Fruit fly (Drosophila melanogaster) whole organism, wandering third instar larva: ENCODE results near the gene pxb.

ENCODE experiments used
- CrebA ChIP-seq: fragments of 200-800 bp; sonication (Bioruptor generic); optimal IDR thresholded peaks from 2 replicates; lab custom pipeline; 2016; ENCODE audit warnings: missing biosample characterization, mild to moderate bottlenecking, missing genetic modification characterization, borderline replicate concordance
- Myc ChIP-seq: fragments of >200 bp; optimal IDR thresholded peaks from 2 replicates; lab custom pipeline; 2017
- psq ChIP-seq: fragments of 200-800 bp; sonication (Bioruptor generic); optimal IDR thresholded peaks from 3 replicates; lab custom pipeline; 2017; ENCODE audit warnings: missing biosample characterization, mild to moderate bottlenecking, missing genetic modification characterization, moderate library complexity

DNA sequence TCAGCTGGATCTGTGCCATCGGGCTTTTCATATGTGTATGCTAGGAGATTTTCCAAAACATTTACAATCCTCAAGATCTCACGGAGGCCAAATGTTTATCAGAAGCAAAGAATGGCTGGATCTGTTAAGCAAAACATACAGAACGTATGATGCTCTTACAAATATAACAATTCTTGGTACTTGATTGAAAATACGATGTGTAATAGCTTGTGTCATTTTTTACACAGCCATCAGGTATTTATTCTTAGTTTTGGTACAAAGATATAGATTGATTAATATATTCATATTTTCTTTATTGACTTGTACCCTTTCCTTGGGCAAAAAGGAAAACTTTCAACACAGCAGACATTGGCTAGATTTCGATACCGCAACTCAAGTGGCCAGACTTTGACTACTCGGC is 38.0 kb upstream of the pxb start:
- TF ChIP-seq Myc (lab: Kevin White, UChicago), result no peak
- TF ChIP-seq CrebA (GFP tag; lab: Kevin White, UChicago), result no peak
- TF ChIP-seq psq (GFP tag; lab: Kevin White, UChicago), result no peak
